Worm (Caenorhabditis elegans) whole organism, young adult: Measurements from ENCODE around the gene skr-9.

Experiments used
- ets-4 ChIP-seq: fragments of 200-800 bp; sonication (Bioruptor generic); optimal IDR thresholded peaks from 2 replicates; lab custom pipeline; 2018; ENCODE audit warnings: mild to moderate bottlenecking, missing genetic modification characterization, missing compliant biosample characterization
- snpc-4 ChIP-seq, 5 experiments: fragments of 150-350 bp in 1 of 5; sonication (generic microtip) in 4 of 5; optimal IDR thresholded peaks; 2 replicates each; lab custom pipeline; 2014 to 2018; ENCODE audit warnings: missing genetic modification characterization in 5 of 5, missing biosample characterization in 3 of 5, antibody characterized with exemption in 2 of 5, mild to moderate bottlenecking in 2 of 5, missing compliant biosample characterization in 2 of 5, missing genotype in 2 of 5, moderate library complexity in 2 of 5, missing genetic modification reagents in 1 of 5
- unc-62 ChIP-seq: fragments of 150-350 bp; optimal IDR thresholded peaks from 2 replicates; lab custom pipeline; 2014; ENCODE audit warnings: missing biosample characterization, missing genetic modification reagents, missing genetic modification characterization
- zim-3 ChIP-seq: sonication (generic microtip); optimal IDR thresholded peaks from 2 replicates; lab custom pipeline; 2017; ENCODE audit warnings: mild to moderate bottlenecking, missing genetic modification characterization, moderate library complexity, missing compliant biosample characterization

DNA sequence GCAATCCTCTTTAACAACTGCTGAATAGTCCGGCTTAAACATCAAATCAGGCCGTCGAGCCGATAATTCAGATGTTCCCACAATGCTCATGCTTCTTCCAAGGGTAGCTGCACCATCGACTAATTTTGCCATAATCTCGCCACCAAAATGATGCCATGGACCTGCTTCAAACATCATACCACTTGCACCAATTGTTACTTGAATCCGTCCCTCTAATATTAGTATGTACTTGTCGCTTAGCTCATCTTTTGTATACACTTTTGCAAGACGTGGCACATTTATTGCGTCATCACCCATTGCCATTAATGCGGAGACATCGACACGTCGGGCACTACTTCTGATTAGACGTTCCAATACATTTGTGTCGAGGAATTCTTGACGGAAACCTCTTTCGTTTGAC, 36.3 kb downstream of the skr-9 start:
- TF ChIP-seq snpc-4 (GFP tag; optimal IDR thresholded peaks at IDR 0.05; lab: Kevin White, UChicago) (no peak), snpc-4 (tag; optimal IDR thresholded peaks at IDR 0.05; lab: Kevin White, UChicago) (no peak), unc-62 (GFP tag; lab: Kevin White, UChicago) (no peak), ets-4 (GFP tag; lab: Kevin White, UChicago) (no peak), zim-3 (tag; lab: Kevin White, UChicago) (no peak)
